Fruit fly (Drosophila melanogaster) whole organism, wandering third instar larva: ENCODE measurements around the gene AGO2.
A peak's percentile ranks its signal among the peaks of the same experiment; 100 is the strongest.

Experiments used
- Dfd ChIP-seq: fragments of >200 bp; optimal IDR thresholded peaks from 2 replicates; lab custom pipeline; 2017; ENCODE audit warnings: missing biosample characterization, missing genetic modification characterization
- Dif ChIP-seq: fragments of 200-275, 200-300 bp; sonication (Bioruptor generic); optimal IDR thresholded peaks from 2 replicates; lab custom pipeline; 2018; ENCODE audit warnings: missing biosample characterization, missing genetic modification characterization; ENCODE audit not compliant: partially characterized antibody
- HLH106 ChIP-seq: fragments of 200-800 bp; optimal IDR thresholded peaks from 3 replicates; lab custom pipeline; 2019; ENCODE audit warnings: missing biosample characterization, mild to moderate bottlenecking, missing genetic modification characterization, moderate library complexity
- Hnf4 ChIP-seq: fragments of 200-800 bp; sonication (Bioruptor generic); optimal IDR thresholded peaks from 2 replicates; lab custom pipeline; 2016; ENCODE audit warnings: missing biosample characterization, mild to moderate bottlenecking, missing genetic modification characterization
- Hr83 ChIP-seq: fragments of 200-300 bp; sonication (Bioruptor generic); optimal IDR thresholded peaks from 2 replicates; lab custom pipeline; 2016; ENCODE audit warnings: missing biosample characterization, mild to moderate bottlenecking, missing genetic modification characterization, moderate library complexity; ENCODE audit not compliant: poor library complexity, severe bottlenecking
- Jra ChIP-seq: sonication (Bioruptor generic); optimal IDR thresholded peaks from 2 replicates; lab custom pipeline; 2016; ENCODE audit warnings: missing biosample characterization, missing genetic modification characterization
- Mio ChIP-seq: sonication (Bioruptor generic); optimal IDR thresholded peaks from 2 replicates; lab custom pipeline; 2016; ENCODE audit warnings: missing biosample characterization, missing genetic modification characterization
- Myc ChIP-seq: fragments of >200 bp; optimal IDR thresholded peaks from 2 replicates; lab custom pipeline; 2017
- N ChIP-seq: fragments of >200 bp; optimal IDR thresholded peaks from 2 replicates; lab custom pipeline; 2018; ENCODE audit warnings: missing biosample characterization, missing external identifiers, missing genetic modification characterization
- OdsH ChIP-seq: fragments of 200-800 bp; sonication (Bioruptor generic); optimal IDR thresholded peaks from 2 replicates; lab custom pipeline; 2016; ENCODE audit warnings: missing biosample characterization, mild to moderate bottlenecking, missing genetic modification characterization
- Rel ChIP-seq, 2 experiments: fragments of 200-800 bp; sonication (Bioruptor generic) in 1 of 2; optimal IDR thresholded peaks; 2 replicates in 1 of 2; 3 replicates in 1 of 2; lab custom pipeline; 2016 to 2019; ENCODE audit warnings: mild to moderate bottlenecking in 2 of 2, missing biosample characterization in 2 of 2, missing genetic modification characterization in 2 of 2, moderate library complexity in 1 of 2
- Sp1 ChIP-seq: fragments of 200-800 bp; sonication (Bioruptor generic); optimal IDR thresholded peaks from 3 replicates; lab custom pipeline; 2019; ENCODE audit warnings: missing biosample characterization, mild to moderate bottlenecking, missing genetic modification characterization, moderate library complexity
- Vsx2 ChIP-seq: fragments of 200-300, 225-300 bp; sonication (Bioruptor generic); optimal IDR thresholded peaks from 2 replicates; lab custom pipeline; 2018; ENCODE audit warnings: missing biosample characterization, missing genetic modification characterization; ENCODE audit not compliant: partially characterized antibody
- br ChIP-seq: fragments of 200-800 bp; sonication (Bioruptor generic); optimal IDR thresholded peaks from 2 replicates; lab custom pipeline; 2016; ENCODE audit warnings: missing biosample characterization, missing genetic modification characterization
- brk ChIP-seq: fragments of 200-800 bp; sonication (Bioruptor generic); optimal IDR thresholded peaks from 2 replicates; lab custom pipeline; 2016; ENCODE audit warnings: missing biosample characterization, mild to moderate bottlenecking, missing genetic modification characterization
- dmrt93B ChIP-seq: fragments of 200-800 bp; sonication (Bioruptor generic); optimal IDR thresholded peaks from 2 replicates; lab custom pipeline; 2018; ENCODE audit warnings: missing biosample characterization, mild to moderate bottlenecking, missing genetic modification characterization
- dsf ChIP-seq: sonication (Bioruptor generic); optimal IDR thresholded peaks from 2 replicates; lab custom pipeline; 2016; ENCODE audit warnings: missing biosample characterization, missing genetic modification characterization, borderline replicate concordance
- ey ChIP-seq: fragments of 200-800 bp; sonication (Bioruptor generic); optimal IDR thresholded peaks from 2 replicates; lab custom pipeline; 2016; ENCODE audit warnings: missing biosample characterization, missing genetic modification characterization
- foxo ChIP-seq, 2 experiments: fragments of 200-800 bp; sonication (Bioruptor generic); optimal IDR thresholded peaks; 2 replicates in 1 of 2; 3 replicates in 1 of 2; lab custom pipeline; 2016 to 2017; ENCODE audit warnings: missing biosample characterization in 2 of 2, missing genetic modification characterization in 2 of 2
- fru ChIP-seq: fragments of 200-800 bp; sonication (Bioruptor generic); optimal IDR thresholded peaks from 3 replicates; lab custom pipeline; 2016; ENCODE audit warnings: missing biosample characterization, mild to moderate bottlenecking, missing genetic modification characterization
- h ChIP-seq: fragments of 200-800 bp; sonication (Bioruptor generic); optimal IDR thresholded peaks from 3 replicates; lab custom pipeline; 2016; ENCODE audit warnings: missing biosample characterization, mild to moderate bottlenecking, missing genetic modification characterization
- jim ChIP-seq: fragments of 175-275, 200-325 bp; sonication (Bioruptor generic); optimal IDR thresholded peaks from 2 replicates; lab custom pipeline; 2016; ENCODE audit warnings: missing biosample characterization, mild to moderate bottlenecking, missing genetic modification characterization
- psq ChIP-seq: fragments of 200-800 bp; sonication (Bioruptor generic); optimal IDR thresholded peaks from 3 replicates; lab custom pipeline; 2017; ENCODE audit warnings: missing biosample characterization, mild to moderate bottlenecking, missing genetic modification characterization, moderate library complexity
- usp ChIP-seq: fragments of >200 bp; optimal IDR thresholded peaks from 2 replicates; lab custom pipeline; 2017; ENCODE audit warnings: missing biosample characterization, missing genetic modification characterization

The AGO2 gene

dm6 chr3L:15514814-15515495 lies 39.0 kb upstream of the AGO2 start:
- TF ChIP-seq jim (GFP tag; lab: Kevin White, UChicago) (no peak), Mio (no peak)

dm6 chr3L:15516440-15516839 lies 37.5 kb upstream of the AGO2 start:
- TF ChIP-seq N (GFP tag; lab: Kevin White, UChicago) = peak; percentile 88
- TF ChIP-seq Vsx2 (GFP tag; lab: Kevin White, UChicago) = no peak
- TF ChIP-seq Myc (lab: Kevin White, UChicago) = peak; percentile 75

dm6 chr3L:15516956-15517355 lies 37.0 kb upstream of the AGO2 start, which contains the start of gene CG13454:
TSS of gene CG13454 (minus strand) at chr3L:15517056.
- no peak for TF ChIP-seq foxo (GFP tag; optimal IDR thresholded peaks at IDR 0.05; lab: Kevin White, UChicago)
- TF ChIP-seq Hnf4 (GFP tag; lab: Kevin White, UChicago) = no peak
- TF ChIP-seq Sp1 (GFP tag; lab: Kevin White, UChicago) = no peak
- no peak for TF ChIP-seq ey
- no peak for TF ChIP-seq Jra (GFP tag; lab: Kevin White, UChicago)
- no peak for TF ChIP-seq OdsH
- TF ChIP-seq Dif (GFP tag; lab: Kevin White, UChicago) = no peak
- no peak for TF ChIP-seq fru (GFP tag; lab: Kevin White, UChicago)
- no peak for TF ChIP-seq Hr83 (GFP tag; lab: Kevin White, UChicago)
- no peak for TF ChIP-seq Vsx2 (GFP tag; lab: Kevin White, UChicago)
- no peak for TF ChIP-seq jim (GFP tag; lab: Kevin White, UChicago)
- TF ChIP-seq, all 38 proteins: peak for 0

dm6 chr3L:15517508-15517907 lies 36.4 kb upstream of the AGO2 start:
- no peak for TF ChIP-seq HLH106 (tag; lab: Kevin White, UChicago)
- no peak for TF ChIP-seq Rel (GFP tag; optimal IDR thresholded peaks at IDR 0.05; lab: Kevin White, UChicago)
- peak; percentile 28 for TF ChIP-seq Rel (tag; optimal IDR thresholded peaks at IDR 0.05; lab: Kevin White, UChicago)
- no peak for TF ChIP-seq h (GFP tag; lab: Kevin White, UChicago)

- no peak for TF ChIP-seq Rel (GFP tag; optimal IDR thresholded peaks at IDR 0.05; lab: Kevin White, UChicago)
- TF ChIP-seq Rel (tag; optimal IDR thresholded peaks at IDR 0.05; lab: Kevin White, UChicago) = peak; percentile 45
- no peak for TF ChIP-seq psq
Measured at dm6 chr3L:15518344-15518743, 35.6 kb upstream of the AGO2 start.

- no peak for TF ChIP-seq h (GFP tag; lab: Kevin White, UChicago)
- no peak for TF ChIP-seq Sp1 (GFP tag; lab: Kevin White, UChicago)
- no peak for TF ChIP-seq usp
- TF ChIP-seq Rel (GFP tag; optimal IDR thresholded peaks at IDR 0.05; lab: Kevin White, UChicago) = no peak
- TF ChIP-seq Rel (tag; optimal IDR thresholded peaks at IDR 0.05; lab: Kevin White, UChicago) = no peak
- no peak for TF ChIP-seq ey
- no peak for TF ChIP-seq HLH106 (tag; lab: Kevin White, UChicago)
- TF ChIP-seq dsf (GFP tag; lab: Kevin White, UChicago) = no peak
- TF ChIP-seq br (GFP tag; lab: Kevin White, UChicago) = no peak
- TF ChIP-seq, all 38 proteins: peak for 0
Measured at dm6 chr3L:15519492-15519891, 34.4 kb upstream of the AGO2 start, which contains the start of gene mex1. TSS of gene mex1 (minus strand) at chr3L:15519592.

- TF ChIP-seq brk (GFP tag; lab: Kevin White, UChicago) = no peak
- TF ChIP-seq Rel (GFP tag; optimal IDR thresholded peaks at IDR 0.05; lab: Kevin White, UChicago) = no peak
- peak; percentile 98 for TF ChIP-seq Rel (tag; optimal IDR thresholded peaks at IDR 0.05; lab: Kevin White, UChicago)
- TF ChIP-seq Myc (lab: Kevin White, UChicago) = no peak
- no peak for TF ChIP-seq dmrt93B (GFP tag; lab: Kevin White, UChicago)
- no peak for TF ChIP-seq Dfd (GFP tag; lab: Kevin White, UChicago)
- no peak for TF ChIP-seq foxo (GFP tag; optimal IDR thresholded peaks at IDR 0.05; lab: Kevin White, UChicago)
Measured at dm6 chr3L:15519920-15520319, 34.0 kb upstream of the AGO2 start.
